Worm (Caenorhabditis elegans) whole organism, late embryonic: Measurements from ENCODE around the gene C05B5.4.

Experiments used
- C08G9.2 ChIP-seq: sonication (generic microtip); optimal IDR thresholded peaks from 2 replicates; lab custom pipeline; 2016; ENCODE audit warnings: mild to moderate bottlenecking, missing genetic modification characterization, moderate library complexity, missing compliant biosample characterization
- C38D4.7 ChIP-seq: fragments of 200-800 bp; sonication (Bioruptor generic); optimal IDR thresholded peaks from 2 replicates; lab custom pipeline; 2018; ENCODE audit warnings: mild to moderate bottlenecking, missing genetic modification characterization, moderate library complexity, missing compliant biosample characterization
- F13H6.1 ChIP-seq: sonication (generic microtip); optimal IDR thresholded peaks from 2 replicates; lab custom pipeline; 2016; ENCODE audit warnings: missing genetic modification characterization, missing compliant biosample characterization
- K02D7.2 ChIP-seq: sonication (generic microtip); optimal IDR thresholded peaks from 2 replicates; lab custom pipeline; 2017; ENCODE audit warnings: mild to moderate bottlenecking, missing genetic modification characterization, missing compliant biosample characterization
- K09A11.1 ChIP-seq: sonication (generic microtip); optimal IDR thresholded peaks from 2 replicates; lab custom pipeline; 2017; ENCODE audit warnings: antibody characterized with exemption, mild to moderate bottlenecking, missing genetic modification characterization, missing compliant biosample characterization; ENCODE audit not compliant: insufficient read depth
- T23F11.4 ChIP-seq: fragments of 200-800 bp; sonication (Bioruptor generic); optimal IDR thresholded peaks from 2 replicates; lab custom pipeline; 2018; ENCODE audit warnings: mild to moderate bottlenecking, missing genetic modification characterization, missing compliant biosample characterization
- ama-1 ChIP-seq: fragments of 150-350 bp; optimal IDR thresholded peaks from 2 replicates; lab custom pipeline; 2014
- ceh-18 ChIP-seq: sonication (generic microtip); optimal IDR thresholded peaks from 2 replicates; lab custom pipeline; 2016; ENCODE audit warnings: missing genetic modification characterization, missing compliant biosample characterization
- ceh-22 ChIP-seq: sonication (generic microtip); optimal IDR thresholded peaks from 2 replicates; lab custom pipeline; 2017; ENCODE audit warnings: missing biosample characterization, missing genetic modification characterization
- ceh-34 ChIP-seq: sonication (generic microtip); optimal IDR thresholded peaks from 2 replicates; lab custom pipeline; 2016; ENCODE audit warnings: mild to moderate bottlenecking, missing genetic modification characterization, missing compliant biosample characterization
- ceh-45 ChIP-seq: fragments of 200-800 bp; sonication (Bioruptor generic); IDR thresholded peaks from 2 replicates; pipeline ENCODE4 v1.3.6; 2022; ENCODE audit warnings: missing genetic modification reagents, missing genetic modification characterization, missing compliant biosample characterization
- ceh-48 ChIP-seq: sonication (generic microtip); optimal IDR thresholded peaks from 2 replicates; lab custom pipeline; 2016; ENCODE audit warnings: missing genetic modification characterization, inconsistent platforms, missing compliant biosample characterization
- ceh-6 ChIP-seq: fragments of 200-800 bp; sonication (Bioruptor generic); optimal IDR thresholded peaks from 2 replicates; lab custom pipeline; 2018; ENCODE audit warnings: mild to moderate bottlenecking, missing genetic modification characterization, missing compliant biosample characterization
- che-1 ChIP-seq: sonication (generic microtip); optimal IDR thresholded peaks from 2 replicates; lab custom pipeline; 2016; ENCODE audit warnings: mild to moderate bottlenecking, missing genetic modification characterization, missing compliant biosample characterization
- dve-1 ChIP-seq: sonication (generic microtip); optimal IDR thresholded peaks from 2 replicates; lab custom pipeline; 2017; ENCODE audit warnings: antibody characterized with exemption, mild to moderate bottlenecking, missing genetic modification characterization, missing compliant biosample characterization
- elt-4 ChIP-seq: sonication (generic microtip); optimal IDR thresholded peaks from 2 replicates; lab custom pipeline; 2016; ENCODE audit warnings: missing genetic modification characterization, missing compliant biosample characterization
- ets-4 ChIP-seq: sonication (generic microtip); optimal IDR thresholded peaks from 2 replicates; lab custom pipeline; 2016; ENCODE audit warnings: missing genetic modification characterization, missing compliant biosample characterization
- eyg-1 ChIP-seq: sonication (generic microtip); optimal IDR thresholded peaks from 2 replicates; lab custom pipeline; 2016; ENCODE audit warnings: missing genotype, missing genetic modification characterization, missing compliant biosample characterization
- fkh-6 ChIP-seq: sonication (generic microtip); optimal IDR thresholded peaks from 2 replicates; lab custom pipeline; 2016; ENCODE audit warnings: missing genetic modification characterization, missing compliant biosample characterization
- hlh-13 ChIP-seq: fragments of 200-800 bp; sonication (Bioruptor generic); optimal IDR thresholded peaks from 2 replicates; lab custom pipeline; 2018; ENCODE audit warnings: mild to moderate bottlenecking, missing genetic modification characterization, missing compliant biosample characterization
- hlh-6 ChIP-seq: sonication (generic microtip); optimal IDR thresholded peaks from 2 replicates; lab custom pipeline; 2016; ENCODE audit warnings: missing genotype, missing genetic modification characterization, missing compliant biosample characterization
- hlh-8 ChIP-seq: sonication (generic microtip); optimal IDR thresholded peaks from 2 replicates; lab custom pipeline; 2016; ENCODE audit warnings: missing genotype, missing genetic modification characterization, missing compliant biosample characterization
- lim-6 ChIP-seq: sonication (generic microtip); optimal IDR thresholded peaks from 2 replicates; lab custom pipeline; 2016; ENCODE audit warnings: missing genetic modification characterization, missing compliant biosample characterization
- lin-11 ChIP-seq: fragments of 200-800 bp; sonication (Bioruptor generic); optimal IDR thresholded peaks from 2 replicates; lab custom pipeline; 2018; ENCODE audit warnings: mild to moderate bottlenecking, missing genetic modification characterization, missing compliant biosample characterization
- mec-3 ChIP-seq: sonication (generic microtip); optimal IDR thresholded peaks from 2 replicates; lab custom pipeline; 2016; ENCODE audit warnings: borderline replicate concordance, missing genetic modification characterization, missing compliant biosample characterization
- nhr-11 ChIP-seq: fragments of 150-350 bp; optimal IDR thresholded peaks from 2 replicates; lab custom pipeline; 2014; ENCODE audit warnings: missing biosample characterization, missing genetic modification characterization
- odd-2 ChIP-seq: sonication (generic microtip); optimal IDR thresholded peaks from 2 replicates; lab custom pipeline; 2017; ENCODE audit warnings: antibody characterized with exemption, mild to moderate bottlenecking, missing genetic modification characterization, missing compliant biosample characterization
- pat-9 ChIP-seq: fragments of 200-800 bp; sonication (Bioruptor generic); optimal IDR thresholded peaks from 2 replicates; lab custom pipeline; 2018; ENCODE audit warnings: mild to moderate bottlenecking, missing genetic modification characterization, moderate library complexity, missing compliant biosample characterization
- pax-1 ChIP-seq: fragments of 150-350 bp; optimal IDR thresholded peaks from 2 replicates; lab custom pipeline; 2014; ENCODE audit warnings: missing biosample characterization, missing genetic modification characterization
- pha-2 ChIP-seq: sonication (generic microtip); optimal IDR thresholded peaks from 2 replicates; lab custom pipeline; 2017; ENCODE audit warnings: mild to moderate bottlenecking, missing genetic modification characterization, missing compliant biosample characterization
- pha-4 ChIP-seq: fragments of 150-350 bp; optimal IDR thresholded peaks from 2 replicates; lab custom pipeline; 2018; ENCODE audit warnings: missing biosample characterization, missing genetic modification reagents, missing genetic modification characterization
- rnt-1 ChIP-seq: sonication (generic microtip); optimal IDR thresholded peaks from 2 replicates; lab custom pipeline; 2016; ENCODE audit warnings: missing genetic modification characterization, missing compliant biosample characterization
- sdc-2 ChIP-seq: sonication (generic microtip); optimal IDR thresholded peaks from 2 replicates; lab custom pipeline; 2016; ENCODE audit warnings: missing genotype, missing genetic modification characterization, missing compliant biosample characterization
- sox-4 ChIP-seq: sonication (generic microtip); optimal IDR thresholded peaks from 2 replicates; lab custom pipeline; 2017; ENCODE audit warnings: mild to moderate bottlenecking, missing genetic modification characterization, inconsistent platforms, missing compliant biosample characterization
- syd-9 ChIP-seq: sonication (generic microtip); optimal IDR thresholded peaks from 2 replicates; lab custom pipeline; 2016; ENCODE audit warnings: mild to moderate bottlenecking, missing genetic modification characterization, moderate library complexity, missing compliant biosample characterization
- unc-42 ChIP-seq: sonication (generic microtip); optimal IDR thresholded peaks from 2 replicates; lab custom pipeline; 2016; ENCODE audit warnings: missing genotype, missing genetic modification characterization, missing compliant biosample characterization
- unc-55 ChIP-seq: sonication (generic microtip); optimal IDR thresholded peaks from 2 replicates; lab custom pipeline; 2017; ENCODE audit warnings: missing biosample characterization, missing genetic modification reagents, missing genetic modification characterization
- unc-86 ChIP-seq: sonication (generic microtip); optimal IDR thresholded peaks from 2 replicates; lab custom pipeline; 2016; ENCODE audit warnings: missing genetic modification characterization, missing compliant biosample characterization
- ztf-16 ChIP-seq: sonication (generic microtip); optimal IDR thresholded peaks from 2 replicates; lab custom pipeline; 2017; ENCODE audit warnings: missing genetic modification characterization, missing compliant biosample characterization

The C05B5.4 gene

ce11 chrIII:9993535-9993934, at the start of gene C05B5.4:
Gene C05B5.4 (plus strand): TSS chrIII:9993885.
- TF ChIP-seq unc-86 (tag; lab: Kevin White, UChicago) = no peak
- TF ChIP-seq pax-1 (tag; lab: Kevin White, UChicago) = no peak
- no peak for TF ChIP-seq sdc-2 (tag; lab: Kevin White, UChicago)
- TF ChIP-seq hlh-13 (GFP tag; lab: Kevin White, UChicago) = no peak
- TF ChIP-seq ceh-34 (tag; lab: Kevin White, UChicago) = no peak
- TF ChIP-seq K09A11.1 = no peak
- no peak for TF ChIP-seq syd-9 (tag; lab: Kevin White, UChicago)
- no peak for TF ChIP-seq ceh-22 (tag; lab: Kevin White, UChicago)
- TF ChIP-seq eyg-1 (tag; lab: Kevin White, UChicago) = no peak

ce11 chrIII:9944723-9945122, 49.0 kb upstream of the C05B5.4 start, which contains the start of gene gln-2:
Gene gln-2 (minus strand): TSS chrIII:9944823.
- no peak for TF ChIP-seq hlh-6 (tag; lab: Kevin White, UChicago)
- no peak for TF ChIP-seq pha-4 (tag; lab: Kevin White, UChicago)
- no peak for TF ChIP-seq fkh-6 (tag; lab: Kevin White, UChicago)
- no peak for TF ChIP-seq unc-55 (GFP tag; lab: Kevin White, UChicago)
- no peak for TF ChIP-seq ceh-22 (tag; lab: Kevin White, UChicago)
- no peak for TF ChIP-seq sox-4 (tag; lab: Kevin White, UChicago)
- no peak for TF ChIP-seq K02D7.2
- TF ChIP-seq pat-9 (tag; lab: Kevin White, UChicago) = no peak
- TF ChIP-seq ceh-45 = no peak
- TF ChIP-seq dve-1 = no peak
- TF ChIP-seq C08G9.2 (tag; lab: Kevin White, UChicago) = no peak
- TF ChIP-seq ama-1 (lab: Kevin White, UChicago) = no peak
- TF ChIP-seq nhr-11 = no peak
- TF ChIP-seq ztf-16 (tag; lab: Kevin White, UChicago) = no peak
- no peak for TF ChIP-seq odd-2

DNA sequence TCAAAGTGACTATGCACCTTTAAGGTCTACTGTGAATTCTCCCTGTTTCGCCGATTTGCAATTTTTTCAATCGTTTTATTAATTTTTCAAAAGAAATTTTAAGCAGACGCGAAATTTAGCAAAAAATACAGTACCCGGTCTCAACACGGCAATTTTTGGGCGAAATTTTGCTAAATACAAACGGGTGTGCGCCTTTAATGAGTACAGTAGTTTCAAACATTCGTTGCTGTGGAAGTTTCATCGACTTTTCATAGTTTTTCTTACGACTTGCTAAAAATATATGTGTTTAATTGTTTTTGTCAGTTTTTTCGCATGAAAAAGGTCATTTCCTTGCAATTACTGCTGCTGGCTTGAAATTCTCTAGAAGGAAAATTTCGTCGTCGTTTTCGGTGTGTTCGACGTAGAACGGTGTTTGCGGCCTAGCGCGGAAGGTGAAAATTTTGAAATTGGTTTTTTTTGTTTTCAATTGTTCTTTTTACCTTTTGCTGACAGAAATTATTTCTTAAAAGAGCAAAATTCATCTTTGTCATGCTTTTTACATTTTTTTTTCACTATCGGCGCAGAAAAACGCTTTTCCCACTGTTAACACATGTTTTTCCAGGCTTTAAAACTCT, 46.8 kb upstream of the C05B5.4 start, which contains the start of gene K03H1.7:
TSS of gene K03H1.7 (plus strand) at position 600 of the 614 bp plus-strand sequence.
- TF ChIP-seq lim-6 (no peak), ceh-6 (GFP tag; lab: Kevin White, UChicago) (no peak), ceh-45 (no peak), ceh-18 (tag; lab: Kevin White, UChicago) (no peak), hlh-6 (tag; lab: Kevin White, UChicago) (no peak), mec-3 (tag; lab: Kevin White, UChicago) (no peak)

DNA sequence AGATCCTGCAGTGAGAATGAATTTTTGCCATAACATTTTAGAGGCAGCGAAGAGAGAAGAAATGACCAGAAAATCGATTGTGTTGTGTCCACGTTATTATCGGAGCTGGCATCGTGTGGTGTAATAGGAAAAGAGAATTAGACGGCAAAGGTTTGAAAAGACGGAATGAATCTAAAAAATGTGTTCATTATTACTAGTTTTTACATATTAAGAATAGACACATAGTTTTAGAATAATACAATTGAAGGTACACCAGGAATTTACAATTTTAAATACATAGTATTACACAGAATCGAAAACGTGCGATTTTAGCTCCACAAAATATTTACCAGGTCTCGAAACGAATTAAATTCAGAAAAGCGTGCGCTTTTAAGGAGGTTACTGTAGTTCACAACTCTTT, 43.4 kb upstream of the C05B5.4 start, which contains the start of gene K03H1.13:
TSS of gene K03H1.13 (minus strand) at position 101 of the 400 bp plus-strand sequence.
- TF ChIP-seq F13H6.1 = no peak
- no peak for TF ChIP-seq sdc-2 (tag; lab: Kevin White, UChicago)
- peak; percentile 52 for TF ChIP-seq unc-55 (GFP tag; lab: Kevin White, UChicago)
- no peak for TF ChIP-seq pha-2
- TF ChIP-seq ets-4 (tag; lab: Kevin White, UChicago) = no peak
- TF ChIP-seq ceh-48 (tag; lab: Kevin White, UChicago) = peak; percentile 49

ce11 chrIII:9951864-9952263, 41.8 kb upstream of the C05B5.4 start, which contains the start of gene K03H1.11:
Gene K03H1.11 (minus strand): TSS chrIII:9951964.
- TF ChIP-seq ceh-48 (tag; lab: Kevin White, UChicago) (no peak), ceh-34 (tag; lab: Kevin White, UChicago) (no peak), hlh-8 (no peak), ceh-45 (no peak), T23F11.4 (no peak), lin-11 (no peak), elt-4 (tag; lab: Kevin White, UChicago) (no peak), dve-1 (no peak), pax-1 (tag; lab: Kevin White, UChicago) (no peak), C38D4.7 (GFP tag; lab: Kevin White, UChicago) (no peak), ets-4 (tag; lab: Kevin White, UChicago) (no peak), nhr-11 (no peak), unc-42 (tag; lab: Kevin White, UChicago) (no peak), rnt-1 (tag; lab: Kevin White, UChicago) (no peak), che-1 (tag; lab: Kevin White, UChicago) (no peak)
- TF ChIP-seq, all 69 proteins: peak for 0
